Worm (Caenorhabditis elegans) whole organism, mixed stage, embryonic: ENCODE measurements around the gene riok-3.
A peak's percentile ranks its signal among the peaks of the same experiment; 100 is the strongest.

Experiments used
- ceh-39 ChIP-seq: fragments of 150-350 bp; optimal IDR thresholded peaks from 2 replicates; lab custom pipeline; 2014; ENCODE audit warnings: missing biosample characterization, missing genetic modification characterization
- ces-1 ChIP-seq: fragments of 150-350 bp; optimal IDR thresholded peaks from 2 replicates; lab custom pipeline; 2014; ENCODE audit warnings: missing biosample characterization, missing genetic modification reagents, missing genetic modification characterization
- lsy-2 ChIP-seq: fragments of 150-350 bp; optimal IDR thresholded peaks from 2 replicates; lab custom pipeline; 2014; ENCODE audit warnings: missing biosample characterization, missing genetic modification characterization
- mls-2 ChIP-seq: sonication (generic microtip); optimal IDR thresholded peaks from 2 replicates; lab custom pipeline; 2016; ENCODE audit warnings: mild to moderate bottlenecking, missing genetic modification characterization, moderate library complexity, missing compliant biosample characterization
- nhr-2 ChIP-seq: fragments of 150-350 bp; optimal IDR thresholded peaks from 2 replicates; lab custom pipeline; 2014; ENCODE audit warnings: missing biosample characterization, missing genetic modification characterization
- snpc-4 ChIP-seq: fragments of 150-350 bp; optimal IDR thresholded peaks from 2 replicates; lab custom pipeline; 2014; ENCODE audit warnings: missing biosample characterization, missing genetic modification characterization
- unc-39 ChIP-seq: fragments of 150-350 bp; optimal IDR thresholded peaks from 2 replicates; lab custom pipeline; 2014; ENCODE audit warnings: missing biosample characterization, missing genetic modification characterization
- ztf-11 ChIP-seq: fragments of 150-350 bp; optimal IDR thresholded peaks from 2 replicates; lab custom pipeline; 2014; ENCODE audit warnings: missing biosample characterization, missing genetic modification characterization

ce11 chrIII:9780665-9781304 lies 24.0 kb downstream of the riok-3 start, which contains the start of gene vha-1:
- TF ChIP-seq ceh-39 (peak; percentile 86), unc-39 (tag; lab: Kevin White, UChicago) (no peak), lsy-2 (tag; lab: Kevin White, UChicago) (peak; percentile 91), nhr-2 (tag; lab: Kevin White, UChicago) (no peak), snpc-4 (tag; lab: Kevin White, UChicago) (no peak), ces-1 (GFP tag; lab: Kevin White, UChicago) (peak; percentile 45), ztf-11 (tag; lab: Kevin White, UChicago) (no peak), mls-2 (tag; lab: Kevin White, UChicago) (no peak)
